Fruit fly (Drosophila melanogaster): ENCODE data around the gene CG33263.

- no peak for TF ChIP-seq cnc (optimal IDR thresholded peaks at IDR 0.05)
- TF ChIP-seq CG14711 (tag; optimal IDR thresholded peaks at IDR 0.05) = no peak
- no peak for TF ChIP-seq kay (GFP tag; ENCODE audit: borderline replicate concordance)
- TF ChIP-seq pad (GFP tag; optimal IDR thresholded peaks at IDR 0.05) = no peak
- TF ChIP-seq cic (GFP tag; optimal IDR thresholded peaks at IDR 0.05) = no peak
- TF ChIP-seq Hr96 (GFP tag; optimal IDR thresholded peaks at IDR 0.05) = no peak
- TF ChIP-seq ovo (GFP tag; optimal IDR thresholded peaks at IDR 0.05) = no peak
- peak; percentile 0 for TF ChIP-seq CG33017 (tag; optimal IDR thresholded peaks at IDR 0.05)
- no peak for TF ChIP-seq CG1620 (GFP tag; optimal IDR thresholded peaks at IDR 0.05)
- TF ChIP-seq CG5204 (GFP tag; optimal IDR thresholded peaks at IDR 0.05) = no peak
- no peak for TF ChIP-seq Crg-1 (GFP tag; optimal IDR thresholded peaks at IDR 0.05)
- no peak for TF ChIP-seq toe (GFP tag; optimal IDR thresholded peaks at IDR 0.05)
- TF ChIP-seq Mnt (GFP tag; optimal IDR thresholded peaks at IDR 0.05) = no peak
Measured at dm6 chr3L:13454755-13455154, 30.8 kb upstream of the CG33263 start.

Measured in whole organism, adult.